Fruit fly (Drosophila melanogaster): ENCODE measurements around the gene CG34398.

- TF ChIP-seq CG8478 (optimal IDR thresholded peaks at IDR 0.05) (no peak), CTCF (optimal IDR thresholded peaks at IDR 0.05) (no peak)
These were observed 39.3 kb downstream of the CG34398 start for dm6 chr2L:8937837-8938413.
